Worm (Caenorhabditis elegans): ENCODE results near the gene F47D12.3.

ce11 chrIII:6258262-6258661, 40.0 kb upstream of the F47D12.3 start, which contains the start of gene srg-1:
- TF ChIP-seq lir-3 (tag; optimal IDR thresholded peaks at IDR 0.05; ENCODE audit: poor library complexity): no peak
- TF ChIP-seq mep-1 (tag; optimal IDR thresholded peaks at IDR 0.05): no peak
- no peak for TF ChIP-seq nhr-85 (tag)
- TF ChIP-seq nhr-76 (tag; optimal IDR thresholded peaks at IDR 0.05): no peak
- no peak for TF ChIP-seq snpc-4 (tag; optimal IDR thresholded peaks at IDR 0.05)
- TF ChIP-seq dsc-1 (tag; optimal IDR thresholded peaks at IDR 0.05): no peak
- no peak for TF ChIP-seq aly-2 (tag; optimal IDR thresholded peaks at IDR 0.05)
- TF ChIP-seq nhr-71 (tag; optimal IDR thresholded peaks at IDR 0.05): no peak
- TF ChIP-seq unc-86 (tag; optimal IDR thresholded peaks at IDR 0.05): no peak
- no peak for TF ChIP-seq lin-14 (GFP tag; optimal IDR thresholded peaks at IDR 0.05)
- no peak for TF ChIP-seq unc-62 (GFP tag; optimal IDR thresholded peaks at IDR 0.05)
- no peak for TF ChIP-seq elt-3 (tag; optimal IDR thresholded peaks at IDR 0.05)

Measured in whole organism, L1 larva.